Fruit fly (Drosophila melanogaster) whole organism, prepupa: ENCODE data around the gene Drgx.

Experiments used
- Blimp-1 ChIP-seq: fragments of 200-800 bp; sonication (Bioruptor generic); optimal IDR thresholded peaks from 3 replicates; lab custom pipeline; 2017; ENCODE audit warnings: missing biosample characterization, missing genetic modification characterization, mild to moderate bottlenecking, moderate library complexity, missing genetic modification reagents
- CG10631 ChIP-seq: fragments of 200-800 bp; sonication (Bioruptor generic); optimal IDR thresholded peaks from 2 replicates; lab custom pipeline; 2016; ENCODE audit warnings: missing biosample characterization, missing genetic modification characterization
- CG10669 ChIP-seq: fragments of 200-800 bp; sonication (Bioruptor generic); optimal IDR thresholded peaks from 3 replicates; lab custom pipeline; 2018; ENCODE audit warnings: missing biosample characterization, mild to moderate bottlenecking, missing genetic modification characterization, moderate library complexity
- CG11294 ChIP-seq: fragments of 200-800 bp; sonication (Bioruptor generic); IDR thresholded peaks from 2 replicates; pipeline ENCODE4 v1.3.6; 2022; ENCODE audit warnings: missing biosample characterization, missing genetic modification characterization
- CG11902 ChIP-seq: fragments of 200-800 bp; sonication (Bioruptor generic); optimal IDR thresholded peaks from 3 replicates; lab custom pipeline; 2016; ENCODE audit warnings: missing biosample characterization, missing genetic modification characterization
- CG15336 ChIP-seq: fragments of 200-800 bp; sonication (Bioruptor generic); IDR thresholded peaks from 2 replicates; pipeline ENCODE4 v1.3.6; 2022; ENCODE audit warnings: missing biosample characterization, missing genetic modification characterization
- CG1621 ChIP-seq: fragments of 200-800 bp; sonication (Bioruptor generic); optimal IDR thresholded peaks from 3 replicates; lab custom pipeline; 2018; ENCODE audit warnings: missing biosample characterization, mild to moderate bottlenecking, missing genetic modification characterization
- CG31627 ChIP-seq: fragments of 200-800 bp; sonication (Bioruptor generic); optimal IDR thresholded peaks from 3 replicates; lab custom pipeline; 2016; ENCODE audit warnings: missing biosample characterization, missing genetic modification characterization
- CG34406 ChIP-seq: fragments of 200-800 bp; sonication (Bioruptor generic); optimal IDR thresholded peaks from 3 replicates; lab custom pipeline; 2016; ENCODE audit warnings: missing biosample characterization, missing genetic modification characterization
- CG4318 ChIP-seq: fragments of 200-800 bp; sonication (Bioruptor generic); optimal IDR thresholded peaks from 3 replicates; lab custom pipeline; 2017; ENCODE audit warnings: missing biosample characterization, mild to moderate bottlenecking, missing genetic modification characterization
- CG6163 ChIP-seq: fragments of 200-800 bp; sonication (Bioruptor generic); IDR thresholded peaks from 3 replicates; pipeline ENCODE4 v1.3.6; 2022; ENCODE audit warnings: missing biosample characterization, missing genetic modification characterization
- CG6792 ChIP-seq: fragments of 200-800 bp; sonication (Bioruptor generic); optimal IDR thresholded peaks from 3 replicates; lab custom pipeline; 2016; ENCODE audit warnings: missing biosample characterization, missing genetic modification characterization
- CG6808 ChIP-seq: fragments of 200-800 bp; sonication (Bioruptor generic); optimal IDR thresholded peaks from 3 replicates; lab custom pipeline; 2017; ENCODE audit warnings: missing biosample characterization, missing genetic modification characterization, mild to moderate bottlenecking, moderate library complexity, missing genetic modification reagents
- CG6854 ChIP-seq: fragments of 200-800 bp; sonication (Bioruptor generic); optimal IDR thresholded peaks from 2 replicates; lab custom pipeline; 2017; ENCODE audit warnings: missing biosample characterization, mild to moderate bottlenecking, missing genetic modification characterization
- CG8319 ChIP-seq: fragments of 200-800 bp; sonication (Bioruptor generic); optimal IDR thresholded peaks from 3 replicates; lab custom pipeline; 2016; ENCODE audit warnings: missing biosample characterization, missing genetic modification characterization
- CG8632 ChIP-seq: fragments of 200-800 bp; sonication (Bioruptor generic); optimal IDR thresholded peaks from 3 replicates; lab custom pipeline; 2016; ENCODE audit warnings: missing biosample characterization, missing genetic modification characterization
- Eip75B ChIP-seq: fragments of 200-800 bp; sonication (Bioruptor generic); optimal IDR thresholded peaks from 3 replicates; lab custom pipeline; 2016; ENCODE audit warnings: missing biosample characterization, missing genetic modification characterization
- Eip93F ChIP-seq: fragments of 200-800 bp; sonication (Bioruptor generic); optimal IDR thresholded peaks from 2 replicates; lab custom pipeline; 2016; ENCODE audit warnings: missing biosample characterization, mild to moderate bottlenecking, missing genetic modification characterization
- Gug ChIP-seq: fragments of 200-800 bp; sonication (Bioruptor generic); IDR thresholded peaks from 2 replicates; pipeline ENCODE4 v1.3.6; 2022; ENCODE audit warnings: missing biosample characterization, missing genetic modification characterization
- Lpt ChIP-seq: fragments of 200-800 bp; sonication (Bioruptor generic); optimal IDR thresholded peaks from 3 replicates; lab custom pipeline; 2016; ENCODE audit warnings: missing biosample characterization, missing genetic modification characterization
- Met ChIP-seq: fragments of 200-800 bp; sonication (Bioruptor generic); optimal IDR thresholded peaks from 3 replicates; lab custom pipeline; 2016; ENCODE audit warnings: missing biosample characterization, missing genetic modification characterization
- Sox102F ChIP-seq: fragments of 200-800 bp; sonication (Bioruptor generic); optimal IDR thresholded peaks from 2 replicates; lab custom pipeline; 2016; ENCODE audit warnings: missing biosample characterization, mild to moderate bottlenecking, missing genetic modification characterization
- dac ChIP-seq: fragments of 200-800 bp; sonication (Bioruptor generic); optimal IDR thresholded peaks from 2 replicates; lab custom pipeline; 2017; ENCODE audit warnings: missing biosample characterization, mild to moderate bottlenecking, missing genetic modification characterization
- esn ChIP-seq: fragments of 200-800 bp; sonication (Bioruptor generic); optimal IDR thresholded peaks from 2 replicates; lab custom pipeline; 2016; ENCODE audit warnings: missing biosample characterization, mild to moderate bottlenecking, missing genetic modification characterization, moderate library complexity
- fd59A ChIP-seq: fragments of 200-800 bp; sonication (Bioruptor generic); optimal IDR thresholded peaks from 2 replicates; lab custom pipeline; 2017; ENCODE audit warnings: missing biosample characterization, mild to moderate bottlenecking, missing genetic modification characterization, missing genetic modification reagents
- fd85E ChIP-seq: fragments of 200-800 bp; sonication (Bioruptor generic); optimal IDR thresholded peaks from 3 replicates; lab custom pipeline; 2016; ENCODE audit warnings: missing biosample characterization, missing genetic modification characterization
- fkh ChIP-seq: fragments of 200-800 bp; sonication (Bioruptor generic); optimal IDR thresholded peaks from 3 replicates; lab custom pipeline; 2017; ENCODE audit warnings: missing biosample characterization, mild to moderate bottlenecking, missing genetic modification characterization, moderate library complexity
- net ChIP-seq: fragments of 200-800 bp; sonication (Bioruptor generic); optimal IDR thresholded peaks from 3 replicates; lab custom pipeline; 2016; ENCODE audit warnings: missing biosample characterization, missing genetic modification characterization
- pdm3 ChIP-seq: fragments of 200-800 bp; sonication (Bioruptor generic); optimal IDR thresholded peaks from 3 replicates; lab custom pipeline; 2016; ENCODE audit warnings: missing biosample characterization, missing genetic modification characterization
- salr ChIP-seq, 2 experiments: fragments of 200-800 bp; sonication (Bioruptor generic); optimal IDR thresholded peaks; 3 replicates each; lab custom pipeline; 2016 to 2018; ENCODE audit warnings: missing biosample characterization in 2 of 2, missing genetic modification characterization in 2 of 2, mild to moderate bottlenecking in 1 of 2
- ss ChIP-seq, 2 experiments: fragments of 200-800 bp; sonication (Bioruptor generic); optimal IDR thresholded peaks; 2 replicates in 1 of 2; 3 replicates in 1 of 2; lab custom pipeline; 2017 to 2018; ENCODE audit warnings: mild to moderate bottlenecking in 2 of 2, missing biosample characterization in 2 of 2, missing genetic modification characterization in 2 of 2, moderate library complexity in 1 of 2
- svp ChIP-seq: fragments of 200-800 bp; sonication (Bioruptor generic); peaks from one replicate; lab custom pipeline; 2016; ENCODE audit warnings: missing biosample characterization, missing genetic modification characterization
- topi ChIP-seq: fragments of 200-800 bp; sonication (Bioruptor generic); optimal IDR thresholded peaks from 3 replicates; lab custom pipeline; 2016; ENCODE audit warnings: missing biosample characterization, missing genetic modification characterization
- vri ChIP-seq: fragments of 200-800 bp; sonication (Bioruptor generic); optimal IDR thresholded peaks from 3 replicates; lab custom pipeline; 2016; ENCODE audit warnings: missing biosample characterization, mild to moderate bottlenecking, missing genetic modification characterization

The Drgx gene

dm6 chr2L:3662307-3662795, at the start of gene Drgx:
TSS of gene Drgx (plus strand) at chr2L:3662745.
- no peak for TF ChIP-seq CG10669 (GFP tag; lab: Kevin White, UChicago)
- no peak for TF ChIP-seq CG1621 (tag; lab: Kevin White, UChicago)
- no peak for TF ChIP-seq Gug (GFP tag; lab: Robert Waterston, UW)
- 0 out of 3 replicates have a peak, but pooled peaks have one; percentile 11 for TF ChIP-seq CG6163 (GFP tag; lab: Robert Waterston, UW)
- no peak for TF ChIP-seq Lpt (GFP tag; lab: Kevin White, UChicago)
- TF ChIP-seq, all 60 proteins: peak for 1

- TF ChIP-seq CG4318, result no peak
- TF ChIP-seq net (GFP tag; lab: Kevin White, UChicago), result no peak
- no peak for TF ChIP-seq Eip93F (GFP tag; lab: Kevin White, UChicago)
- TF ChIP-seq CG31627, result no peak
- TF ChIP-seq Sox102F (GFP tag; lab: Kevin White, UChicago), result no peak
- no peak for TF ChIP-seq CG6808
- TF ChIP-seq fd59A (GFP tag; lab: Kevin White, UChicago), result no peak
- TF ChIP-seq pdm3 (GFP tag; lab: Kevin White, UChicago), result no peak
- no peak for TF ChIP-seq ss (GFP tag; optimal IDR thresholded peaks at IDR 0.05; lab: Kevin White, UChicago)
- TF ChIP-seq CG11902 (GFP tag; lab: Kevin White, UChicago), result no peak
- TF ChIP-seq dac (GFP tag; lab: Kevin White, UChicago), result no peak
- no peak for TF ChIP-seq Gug (GFP tag; lab: Robert Waterston, UW)
- TF ChIP-seq, all 60 proteins: peak for 0
These were observed 47.4 kb upstream of the Drgx start for dm6 chr2L:3615156-3615555.

DNA sequence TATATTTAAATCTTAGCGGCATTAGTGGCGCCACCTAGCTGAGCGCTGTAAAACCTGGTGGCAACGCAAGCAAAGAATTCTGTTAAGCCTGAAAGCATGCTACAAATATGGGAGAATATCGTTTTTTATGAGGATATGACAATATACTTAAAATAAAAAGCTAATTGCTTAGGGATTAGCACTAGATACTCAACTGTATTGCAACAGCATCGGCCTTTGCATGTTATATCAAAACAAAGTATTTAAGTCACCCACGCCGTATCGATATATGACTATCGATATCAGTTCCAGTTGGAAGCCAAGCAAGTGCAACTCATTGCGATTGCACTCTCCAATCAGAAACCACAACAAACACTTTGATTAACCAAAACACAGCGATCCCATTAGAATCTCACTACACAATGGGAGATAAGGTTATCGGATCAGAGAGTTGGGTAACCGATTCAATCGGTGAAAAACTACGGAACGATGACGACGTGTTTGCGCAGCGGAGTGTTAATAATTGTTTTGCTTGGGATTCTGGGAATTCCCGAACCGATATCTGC, 43.7 kb upstream of the Drgx start, which contains the start of gene Ugt36A1:
TSS of gene Ugt36A1 (plus strand) at position 280 of the 545 bp plus-strand sequence.
- no peak for TF ChIP-seq CG15336
- TF ChIP-seq CG6808, result no peak
- TF ChIP-seq CG6792, result no peak
- TF ChIP-seq esn, result no peak
- TF ChIP-seq pdm3 (GFP tag; lab: Kevin White, UChicago), result no peak
- no peak for TF ChIP-seq fd59A (GFP tag; lab: Kevin White, UChicago)
- TF ChIP-seq fkh (GFP tag; lab: Kevin White, UChicago), result no peak
- TF ChIP-seq CG10669 (GFP tag; lab: Kevin White, UChicago), result no peak
- no peak for TF ChIP-seq CG1621 (tag; lab: Kevin White, UChicago)
- no peak for TF ChIP-seq Eip93F (GFP tag; lab: Kevin White, UChicago)
- no peak for TF ChIP-seq CG11902 (GFP tag; lab: Kevin White, UChicago)
- TF ChIP-seq vri (GFP tag; lab: Kevin White, UChicago), result peak; percentile 11
- TF ChIP-seq CG11294 (GFP tag; lab: Robert Waterston, UW), result no peak
- TF ChIP-seq Met (GFP tag; lab: Kevin White, UChicago), result no peak
- TF ChIP-seq Eip75B (GFP tag; lab: Kevin White, UChicago), result no peak
- TF ChIP-seq svp (GFP tag; lab: Kevin White, UChicago), result peak; percentile 64

dm6 chr2L:3621604-3622003, 40.9 kb upstream of the Drgx start, which contains the start of gene CG15418:
TSS of gene CG15418 (minus strand) at chr2L:3621704.
- TF ChIP-seq CG8632 (GFP tag; lab: Kevin White, UChicago) (no peak), CG10631 (GFP tag; lab: Kevin White, UChicago) (no peak), fd85E (no peak), CG34406 (no peak), Blimp-1 (GFP tag; lab: Kevin White, UChicago) (no peak), CG6792 (no peak), dac (GFP tag; lab: Kevin White, UChicago) (no peak), CG6854 (GFP tag; lab: Kevin White, UChicago) (no peak), topi (GFP tag; lab: Kevin White, UChicago) (no peak), salr (GFP tag; optimal IDR thresholded peaks at IDR 0.05; lab: Kevin White, UChicago) (no peak), esn (no peak), net (GFP tag; lab: Kevin White, UChicago) (no peak), CG1621 (tag; lab: Kevin White, UChicago) (no peak), Gug (GFP tag; lab: Robert Waterston, UW) (no peak), CG11294 (GFP tag; lab: Robert Waterston, UW) (no peak), CG8319 (no peak), svp (GFP tag; lab: Kevin White, UChicago) (no peak)
